Fruit fly (Drosophila melanogaster) whole organism, embryonic: ENCODE measurements around the gene CG32023.

Source experiments
- CG10147 ChIP-seq: fragments of 200-800 bp; sonication (Bioruptor generic); optimal IDR thresholded peaks from 2 replicates; lab custom pipeline; 2019; ENCODE audit warnings: missing biosample characterization, mild to moderate bottlenecking, missing genetic modification characterization, moderate library complexity
- CG12104 ChIP-seq: fragments of 200-800 bp; sonication (Bioruptor generic); optimal IDR thresholded peaks from 3 replicates; lab custom pipeline; 2016; ENCODE audit warnings: missing biosample characterization, missing genetic modification characterization
- CG13296 ChIP-seq: fragments of 200-800 bp; sonication (Bioruptor generic); optimal IDR thresholded peaks from 3 replicates; lab custom pipeline; 2018; ENCODE audit warnings: missing biosample characterization, mild to moderate bottlenecking, missing genetic modification characterization
- CG13894 ChIP-seq: fragments of 200-800 bp; sonication (Bioruptor generic); optimal IDR thresholded peaks from 3 replicates; lab custom pipeline; 2018; ENCODE audit warnings: missing biosample characterization, mild to moderate bottlenecking, missing genetic modification characterization, moderate library complexity
- CG15479 ChIP-seq: fragments of 200-800 bp; sonication (Bioruptor generic); optimal IDR thresholded peaks from 3 replicates; lab custom pipeline; 2019; ENCODE audit warnings: missing biosample characterization, mild to moderate bottlenecking, missing genetic modification characterization, moderate library complexity
- CG17186 ChIP-seq: fragments of 200-800 bp; sonication (Bioruptor generic); optimal IDR thresholded peaks from 3 replicates; lab custom pipeline; 2017; ENCODE audit warnings: missing biosample characterization, missing genetic modification reagents, missing genetic modification characterization
- CG17568 ChIP-seq: fragments of 200-800 bp; sonication (Bioruptor generic); optimal IDR thresholded peaks from 2 replicates; lab custom pipeline; 2018; ENCODE audit warnings: missing biosample characterization, mild to moderate bottlenecking, missing genetic modification characterization, moderate library complexity
- CG1792 ChIP-seq: fragments of 200-800 bp; sonication (Bioruptor generic); optimal IDR thresholded peaks from 2 replicates; lab custom pipeline; 2016; ENCODE audit warnings: missing biosample characterization, missing genetic modification characterization
- CG1832 ChIP-seq: fragments of 200-800 bp; sonication (Bioruptor generic); optimal IDR thresholded peaks from 2 replicates; lab custom pipeline; 2017; ENCODE audit warnings: missing biosample characterization, mild to moderate bottlenecking, missing genetic modification characterization, inconsistent platforms
- CG2202 ChIP-seq: fragments of 200-800 bp; sonication (Bioruptor generic); optimal IDR thresholded peaks from 2 replicates; lab custom pipeline; 2018; ENCODE audit warnings: missing biosample characterization, mild to moderate bottlenecking, missing genetic modification characterization
- CG31365 ChIP-seq: fragments of 200-800 bp; sonication (Bioruptor generic); optimal IDR thresholded peaks from 2 replicates; lab custom pipeline; 2018; ENCODE audit warnings: missing biosample characterization, mild to moderate bottlenecking, missing genetic modification characterization
- CG3163 ChIP-seq: fragments of 200-800 bp; sonication (Bioruptor generic); optimal IDR thresholded peaks from 3 replicates; lab custom pipeline; 2016; ENCODE audit warnings: missing biosample characterization, missing genetic modification characterization
- CG32772 ChIP-seq: fragments of 200-800 bp; sonication (Bioruptor generic); IDR thresholded peaks from 2 replicates; pipeline ENCODE4 v1.3.6; 2022; ENCODE audit warnings: missing biosample characterization, missing genetic modification characterization
- CG34224 ChIP-seq: fragments of 200-800 bp; sonication (Bioruptor generic); IDR thresholded peaks from 3 replicates; pipeline ENCODE4 v1.3.6; 2022; ENCODE audit warnings: missing biosample characterization, missing genetic modification characterization; ENCODE audit not compliant: partially characterized antibody
- CG7786 ChIP-seq: fragments of 200-800 bp; sonication (Bioruptor generic); optimal IDR thresholded peaks from 2 replicates; lab custom pipeline; 2016; ENCODE audit warnings: missing biosample characterization, missing genetic modification characterization
- CG7987 ChIP-seq: fragments of 200-800 bp; sonication (Bioruptor generic); optimal IDR thresholded peaks from 2 replicates; lab custom pipeline; 2018; ENCODE audit warnings: missing biosample characterization, mild to moderate bottlenecking, missing genetic modification characterization, moderate library complexity
- CG8359 ChIP-seq: fragments of 200-800 bp; sonication (Bioruptor generic); optimal IDR thresholded peaks from 2 replicates; lab custom pipeline; 2017; ENCODE audit warnings: missing biosample characterization, mild to moderate bottlenecking, missing genetic modification characterization, borderline replicate concordance
- Chrac-16 ChIP-seq: fragments of 200-800 bp; sonication (Bioruptor generic); optimal IDR thresholded peaks from 3 replicates; lab custom pipeline; 2016; ENCODE audit warnings: missing biosample characterization, missing genetic modification characterization
- CrebB ChIP-seq: fragments of 200-800 bp; sonication (Bioruptor generic); optimal IDR thresholded peaks from 3 replicates; lab custom pipeline; 2018; ENCODE audit warnings: missing biosample characterization, mild to moderate bottlenecking, missing genetic modification characterization
- Drgx ChIP-seq: fragments of 200-800 bp; sonication (Bioruptor generic); IDR thresholded peaks from 2 replicates; pipeline ENCODE4 v1.3.6; 2022; ENCODE audit warnings: missing biosample characterization, missing genetic modification characterization
- Fer1 ChIP-seq: fragments of 200-800 bp; sonication (Bioruptor generic); optimal IDR thresholded peaks from 2 replicates; lab custom pipeline; 2017; ENCODE audit warnings: missing biosample characterization, mild to moderate bottlenecking, missing genetic modification characterization
- MESR4 ChIP-seq: fragments of 200-800 bp; sonication (Bioruptor generic); optimal IDR thresholded peaks from 2 replicates; lab custom pipeline; 2018; ENCODE audit warnings: missing biosample characterization, mild to moderate bottlenecking, missing genetic modification characterization, moderate library complexity
- Nf-YC ChIP-seq: fragments of 200-800 bp; optimal IDR thresholded peaks from 3 replicates; lab custom pipeline; 2019; ENCODE audit warnings: missing biosample characterization, mild to moderate bottlenecking, missing genetic modification characterization, moderate library complexity
- Poxn ChIP-seq: fragments of 200-800 bp; sonication (Bioruptor generic); IDR thresholded peaks from 2 replicates; pipeline ENCODE4 v1.3.6; 2022; ENCODE audit warnings: missing biosample characterization, missing genetic modification characterization
- Taf1 ChIP-seq: fragments of 200-800 bp; sonication (Bioruptor generic); IDR thresholded peaks from 2 replicates; pipeline ENCODE4 v1.3.6; 2022; ENCODE audit warnings: missing biosample characterization, missing genetic modification characterization
- Trl ChIP-seq, 3 experiments: fragments of >200 bp in 2 of 3; fragments of 200-800 bp in 1 of 3; sonication (Bioruptor generic) in 1 of 3; optimal IDR thresholded peaks; 2 replicates in 1 of 3; 3 replicates in 2 of 3; lab custom pipeline; 2016 to 2017; ENCODE audit warnings: missing biosample characterization in 1 of 3, missing genetic modification characterization in 1 of 3
- abd-A ChIP-seq: fragments of 200-800 bp; sonication (Bioruptor generic); optimal IDR thresholded peaks from 3 replicates; lab custom pipeline; 2019; ENCODE audit warnings: missing biosample characterization, mild to moderate bottlenecking, missing genetic modification characterization, moderate library complexity
- cad ChIP-seq: fragments of >200 bp; optimal IDR thresholded peaks from 2 replicates; lab custom pipeline; 2017; ENCODE audit warnings: missing biosample characterization, missing genetic modification characterization
- cas ChIP-seq: fragments of 200-800 bp; sonication (Bioruptor generic); IDR thresholded peaks from 2 replicates; pipeline ENCODE4 v1.3.6; 2022; ENCODE audit warnings: missing biosample characterization, missing genetic modification characterization
- chinmo ChIP-seq: fragments of 200-800 bp; sonication (Bioruptor generic); IDR thresholded peaks from 4 replicates; pipeline ENCODE4 v1.3.6; 2022; ENCODE audit warnings: missing biosample characterization, missing genetic modification characterization; ENCODE audit not compliant: partially characterized antibody
- gcm2 ChIP-seq: fragments of 200-800 bp; sonication (Bioruptor generic); optimal IDR thresholded peaks from 2 replicates; lab custom pipeline; 2016; ENCODE audit warnings: missing biosample characterization, missing genetic modification characterization
- h ChIP-seq: fragments of >200 bp; optimal IDR thresholded peaks from 2 replicates; lab custom pipeline; 2017
- hbn ChIP-seq: fragments of 200-800 bp; sonication (Bioruptor generic); IDR thresholded peaks from 2 replicates; pipeline ENCODE4 v1.3.6; 2022; ENCODE audit warnings: missing biosample characterization, missing genetic modification characterization; ENCODE audit not compliant: partially characterized antibody
- jing ChIP-seq: fragments of 200-800 bp; sonication (Bioruptor generic); optimal IDR thresholded peaks from 2 replicates; lab custom pipeline; 2018; ENCODE audit warnings: missing biosample characterization, mild to moderate bottlenecking, missing genetic modification characterization
- kay ChIP-seq: fragments of 200-800 bp; sonication (Bioruptor generic); optimal IDR thresholded peaks from 2 replicates; lab custom pipeline; 2016; ENCODE audit warnings: missing biosample characterization, missing genetic modification characterization
- kni ChIP-seq: fragments of 200-800 bp; sonication (Bioruptor generic); optimal IDR thresholded peaks from 3 replicates; lab custom pipeline; 2017; ENCODE audit warnings: mild to moderate bottlenecking, missing biosample characterization, missing genetic modification reagents, missing genetic modification characterization
- lab ChIP-seq: fragments of 200-800 bp; sonication (Bioruptor generic); optimal IDR thresholded peaks from 3 replicates; lab custom pipeline; 2017; ENCODE audit warnings: missing biosample characterization, missing genetic modification characterization, mild to moderate bottlenecking, moderate library complexity, missing genetic modification reagents
- mirr ChIP-seq: fragments of 200-800 bp; sonication (Bioruptor generic); optimal IDR thresholded peaks from 3 replicates; lab custom pipeline; 2018; ENCODE audit warnings: missing biosample characterization, mild to moderate bottlenecking, missing genetic modification characterization
- schlank ChIP-seq: fragments of 200-800 bp; sonication (Bioruptor generic); optimal IDR thresholded peaks from 2 replicates; lab custom pipeline; 2018; ENCODE audit warnings: missing biosample characterization, mild to moderate bottlenecking, missing genetic modification characterization
- sd ChIP-seq: fragments of 200-800 bp; sonication (Bioruptor generic); optimal IDR thresholded peaks from 3 replicates; lab custom pipeline; 2018; ENCODE audit warnings: missing biosample characterization, mild to moderate bottlenecking, missing genetic modification characterization, moderate library complexity
- sim ChIP-seq: fragments of 200-800 bp; sonication (Bioruptor generic); IDR thresholded peaks from 2 replicates; pipeline ENCODE4 v1.3.6; 2022; ENCODE audit warnings: missing biosample characterization, missing genetic modification characterization
- so ChIP-seq: fragments of 200-800 bp; sonication (Bioruptor generic); IDR thresholded peaks from 3 replicates; pipeline ENCODE4 v1.3.6; 2022; ENCODE audit warnings: missing biosample characterization, missing genetic modification characterization
- sob ChIP-seq: fragments of 200-800 bp; sonication (Bioruptor generic); IDR thresholded peaks from 2 replicates; pipeline ENCODE4 v1.3.6; 2022; ENCODE audit warnings: missing biosample characterization, missing genetic modification characterization
- sug ChIP-seq: fragments of 200-800 bp; optimal IDR thresholded peaks from 2 replicates; lab custom pipeline; 2019; ENCODE audit warnings: missing biosample characterization, mild to moderate bottlenecking, missing genetic modification characterization, moderate library complexity
- tin ChIP-seq: fragments of 200-800 bp; sonication (Bioruptor generic); optimal IDR thresholded peaks from 3 replicates; lab custom pipeline; 2016; ENCODE audit warnings: missing biosample characterization, missing genetic modification characterization
- tll ChIP-seq, 2 experiments: fragments of 200-800 bp in 1 of 2; fragments of >200 bp in 1 of 2; sonication (Bioruptor generic) in 1 of 2; optimal IDR thresholded peaks; 2 replicates each; lab custom pipeline; 2017 to 2019; ENCODE audit warnings: missing biosample characterization in 2 of 2, missing genetic modification characterization in 2 of 2, mild to moderate bottlenecking in 1 of 2, moderate library complexity in 1 of 2
- tna ChIP-seq: fragments of 200-800 bp; sonication (Bioruptor generic); IDR thresholded peaks from 2 replicates; pipeline ENCODE4 v1.3.6; 2022; ENCODE audit warnings: missing biosample characterization, missing genetic modification characterization; ENCODE audit not compliant: partially characterized antibody
- twi ChIP-seq: fragments of 200-800 bp; optimal IDR thresholded peaks from 2 replicates; lab custom pipeline; 2019; ENCODE audit warnings: missing biosample characterization, mild to moderate bottlenecking, missing genetic modification characterization, moderate library complexity
- zen ChIP-seq: fragments of 200-800 bp; sonication (Bioruptor generic); optimal IDR thresholded peaks from 3 replicates; lab custom pipeline; 2018; ENCODE audit warnings: missing biosample characterization, mild to moderate bottlenecking, missing genetic modification characterization, moderate library complexity

Gene CG32023

DNA sequence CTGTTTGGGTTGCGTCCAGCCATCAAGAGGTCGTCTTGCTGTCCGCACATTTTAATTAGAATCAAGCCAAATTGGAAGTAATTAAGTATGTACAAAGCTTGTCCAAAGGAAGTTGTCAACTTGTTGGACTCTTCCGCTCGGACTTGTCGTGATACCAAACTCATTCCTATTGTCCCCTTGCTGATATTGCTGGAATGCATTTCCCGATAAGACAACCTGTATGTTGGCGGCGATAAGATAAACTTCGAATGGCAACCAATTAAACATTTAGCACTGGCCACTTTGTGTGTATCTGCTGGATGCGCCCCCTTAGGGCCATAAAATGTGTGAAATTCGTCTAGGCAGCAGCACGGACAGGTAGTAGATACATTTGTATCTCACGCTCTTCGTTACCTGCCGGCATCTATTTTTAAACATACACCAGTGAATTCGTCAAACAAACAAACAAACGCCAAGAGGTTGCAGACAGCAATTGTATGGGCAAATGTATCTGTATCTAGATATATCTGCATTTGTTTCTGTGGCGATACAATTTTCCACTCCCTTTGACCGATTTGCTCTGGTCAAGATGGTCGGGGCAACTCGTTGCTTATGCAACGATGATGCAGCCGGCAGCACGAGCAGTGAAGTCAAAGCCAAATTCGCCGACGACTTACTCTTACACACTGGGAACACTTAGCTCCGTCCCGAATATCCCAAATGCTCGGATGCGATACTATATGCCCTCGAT is 28.9 kb upstream of the CG32023 start (continued):
- no peak for TF ChIP-seq CG17568 (GFP tag; lab: Kevin White, UChicago)
- no peak for TF ChIP-seq CG3163 (GFP tag; lab: Kevin White, UChicago)
- TF ChIP-seq CG7786 = no peak
- TF ChIP-seq cas (GFP tag; lab: Robert Waterston, UW) = no peak
- TF ChIP-seq CG10147 (GFP tag; lab: Kevin White, UChicago) = no peak
- TF ChIP-seq sug (tag; lab: Kevin White, UChicago) = peak; percentile 1
- peak; percentile 95 for TF ChIP-seq sd (tag; lab: Kevin White, UChicago)
- peak; percentile 29 for TF ChIP-seq kni (GFP tag; lab: Kevin White, UChicago)
- TF ChIP-seq sob (GFP tag; lab: Robert Waterston, UW) = no peak
- no peak for TF ChIP-seq mirr (GFP tag; lab: Kevin White, UChicago)
- TF ChIP-seq tin (GFP tag; lab: Kevin White, UChicago) = no peak
- TF ChIP-seq twi (tag; lab: Kevin White, UChicago) = no peak
- peak; percentile 88 for TF ChIP-seq CG15479 (GFP tag; lab: Kevin White, UChicago)
- no peak for TF ChIP-seq CG13296
- TF ChIP-seq chinmo (GFP tag; lab: Robert Waterston, UW) = 0 out of 4 replicates have a peak, but pooled peaks have one; percentile 12
- peak; percentile 30 for TF ChIP-seq zen
- TF ChIP-seq MESR4 (GFP tag; lab: Kevin White, UChicago) = no peak
- 0 out of 3 replicates have a peak, but pooled peaks have one; percentile 7 for TF ChIP-seq so
- no peak for TF ChIP-seq CG7987
- no peak for TF ChIP-seq Nf-YC
- TF ChIP-seq schlank (tag; lab: Kevin White, UChicago) = no peak
- no peak for TF ChIP-seq Chrac-16 (GFP tag; lab: Kevin White, UChicago)
- no peak for TF ChIP-seq CG31365
- TF ChIP-seq kay (GFP tag; lab: Kevin White, UChicago) = no peak
- TF ChIP-seq tna (GFP tag; lab: Robert Waterston, UW) = no peak
- TF ChIP-seq hbn (GFP tag; lab: Robert Waterston, UW) = no peak
- TF ChIP-seq CG12104 = no peak
- no peak for TF ChIP-seq Trl (optimal IDR thresholded peaks at IDR 0.05; lab: Kevin White, UChicago)
- no peak for TF ChIP-seq Trl (GFP tag; optimal IDR thresholded peaks at IDR 0.05; lab: Kevin White, UChicago)
- TF ChIP-seq CG1832 (GFP tag; lab: Kevin White, UChicago) = no peak
- TF ChIP-seq h (lab: Kevin White, UChicago) = no peak
- TF ChIP-seq sim = 0 out of 2 replicates have a peak, but pooled peaks have one; percentile 15
- peak in 1 of 2 experiments; percentile 92 for TF ChIP-seq tll (GFP tag; optimal IDR thresholded peaks at IDR 0.05; lab: Kevin White, UChicago)
- TF ChIP-seq jing (GFP tag; lab: Kevin White, UChicago) = no peak
- TF ChIP-seq CG2202 (tag; lab: Kevin White, UChicago) = no peak
- TF ChIP-seq gcm2 (GFP tag; lab: Kevin White, UChicago) = no peak
- TF ChIP-seq CrebB (tag; lab: Kevin White, UChicago) = no peak
- TF ChIP-seq cad (GFP tag; lab: Kevin White, UChicago) = peak; percentile 93

DNA sequence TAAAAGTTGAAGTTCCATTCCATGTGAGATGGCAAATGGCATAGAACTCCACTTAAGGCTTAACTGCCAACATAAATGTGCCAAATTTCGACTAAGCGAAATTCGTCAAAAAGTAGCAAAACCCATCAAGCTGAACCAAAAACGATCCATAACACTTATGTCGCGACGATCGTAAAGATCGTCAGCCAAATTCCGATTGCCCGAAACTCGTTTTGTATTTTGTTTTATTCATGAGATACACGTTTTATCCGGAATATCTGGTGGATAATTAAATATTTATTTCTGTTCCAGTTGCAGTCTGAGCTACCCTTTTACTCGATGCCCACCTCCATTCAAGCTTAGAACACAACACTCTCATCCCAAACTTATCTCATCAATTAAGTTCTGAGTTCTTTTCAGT is 27.0 kb upstream of the CG32023 start:
- TF ChIP-seq CG1792 (GFP tag; lab: Kevin White, UChicago) (no peak), Poxn (GFP tag; lab: Robert Waterston, UW) (no peak), abd-A (tag; lab: Kevin White, UChicago) (peak; percentile 20), CG13894 (tag; lab: Kevin White, UChicago) (peak; percentile 62), CG17186 (GFP tag; lab: Kevin White, UChicago) (no peak), CG32772 (no peak), lab (GFP tag; lab: Kevin White, UChicago) (no peak), Fer1 (GFP tag; lab: Kevin White, UChicago) (no peak), CG8359 (GFP tag; lab: Kevin White, UChicago) (no peak), sd (tag; lab: Kevin White, UChicago) (peak; percentile 56), CG34224 (GFP tag; lab: Robert Waterston, UW) (no peak), chinmo (GFP tag; lab: Robert Waterston, UW) (peak; percentile 78; the same call in 2 of the 4 replicates), Drgx (GFP tag; lab: Robert Waterston, UW) (no peak), Taf1 (no peak)
